Fruit fly (Drosophila melanogaster): Measurements from ENCODE around the gene VhaAC45RP.

The VhaAC45RP gene

DNA sequence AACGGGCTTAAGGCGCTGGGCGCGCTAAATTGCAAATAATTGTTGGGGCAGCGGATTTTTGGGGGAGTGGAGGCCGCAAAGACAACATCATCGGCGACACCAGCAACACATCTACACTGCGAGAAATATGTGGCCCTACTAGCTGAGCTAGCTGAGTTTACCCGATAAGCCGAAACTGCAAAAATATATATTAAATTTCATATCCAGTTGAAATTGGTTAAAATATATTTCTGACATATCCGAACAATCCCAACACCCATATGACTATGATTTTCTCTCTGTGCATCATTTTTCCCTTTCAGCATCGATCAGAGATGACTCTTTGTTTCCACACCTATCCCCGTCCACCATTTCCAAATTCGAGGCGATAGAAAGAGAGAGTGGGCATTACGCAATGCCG is 23.6 kb upstream of the VhaAC45RP start:
- TF ChIP-seq Pif1A (GFP tag; optimal IDR thresholded peaks at IDR 0.05) (peak; percentile 67), gl (tag; optimal IDR thresholded peaks at IDR 0.05) (peak; percentile 35), CG34367 (tag; optimal IDR thresholded peaks at IDR 0.05) (peak; percentile 41), fd96Ca (GFP tag; IDR thresholded peaks at IDR 0.05) (peak; percentile 58; the same call in 1 of the 3 replicates), CG14655 (GFP tag; optimal IDR thresholded peaks at IDR 0.05) (peak; percentile 37), D1 (tag; optimal IDR thresholded peaks at IDR 0.05) (no peak), CG9948 (tag; optimal IDR thresholded peaks at IDR 0.05) (peak; percentile 62), CG13204 (GFP tag; optimal IDR thresholded peaks at IDR 0.05) (no peak), CG8159 (tag; optimal IDR thresholded peaks at IDR 0.05) (peak; percentile 69), CG8301 (tag; optimal IDR thresholded peaks at IDR 0.05) (peak; percentile 31), rn (GFP tag; IDR thresholded peaks at IDR 0.05) (no peak), Pif1B (GFP tag; optimal IDR thresholded peaks at IDR 0.05) (peak; percentile 51), CG10348 (GFP tag; IDR thresholded peaks at IDR 0.05) (no peak), Ets98B (GFP tag; IDR thresholded peaks at IDR 0.05) (peak; percentile 29; the same call in 1 of the 2 replicates), EcR (GFP tag; optimal IDR thresholded peaks at IDR 0.05) (no peak), CG4496 (GFP tag; IDR thresholded peaks at IDR 0.05) (peak; percentile 59; the same call in 2 of the 3 replicates), CG32121 (GFP tag; IDR thresholded peaks at IDR 0.05) (peak; percentile 35; the same call in 1 of the 2 replicates), CG15710 (tag; optimal IDR thresholded peaks at IDR 0.05) (peak; percentile 59), CG17806 (tag; optimal IDR thresholded peaks at IDR 0.05) (peak; percentile 67), CG12605 (GFP tag; IDR thresholded peaks at IDR 0.05) (no peak), Snoo (tag; optimal IDR thresholded peaks at IDR 0.05) (peak; percentile 65)

DNA sequence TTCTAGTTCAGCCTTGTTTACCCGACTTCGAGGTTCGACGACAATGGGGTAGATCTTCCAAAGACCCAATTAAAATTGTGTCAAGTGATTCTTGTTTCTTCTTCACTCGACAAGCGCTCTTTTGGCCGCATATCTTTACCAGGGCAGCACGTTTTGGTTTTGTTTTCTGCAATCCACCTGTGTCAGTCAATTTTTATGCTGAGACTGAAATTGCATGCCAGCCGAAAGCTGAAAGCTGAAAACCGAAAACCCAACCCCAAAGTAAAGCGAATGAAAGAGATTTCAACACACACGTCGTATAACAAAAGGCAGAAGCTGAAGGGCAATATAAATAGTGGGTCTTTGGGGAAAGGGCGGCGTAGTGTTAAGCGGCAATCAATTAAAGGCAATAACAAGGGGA is 23.2 kb upstream of the VhaAC45RP start:
- TF ChIP-seq CG13204 (GFP tag; optimal IDR thresholded peaks at IDR 0.05) (no peak), EcR (GFP tag; optimal IDR thresholded peaks at IDR 0.05) (no peak), CG8301 (tag; optimal IDR thresholded peaks at IDR 0.05) (no peak), rn (GFP tag; IDR thresholded peaks at IDR 0.05) (no peak), CG15710 (tag; optimal IDR thresholded peaks at IDR 0.05) (no peak), CG9948 (tag; optimal IDR thresholded peaks at IDR 0.05) (no peak), CG4496 (GFP tag; IDR thresholded peaks at IDR 0.05) (no peak), CG34367 (tag; optimal IDR thresholded peaks at IDR 0.05) (no peak), Ets98B (GFP tag; IDR thresholded peaks at IDR 0.05) (no peak), fd96Ca (GFP tag; IDR thresholded peaks at IDR 0.05) (no peak)

DNA sequence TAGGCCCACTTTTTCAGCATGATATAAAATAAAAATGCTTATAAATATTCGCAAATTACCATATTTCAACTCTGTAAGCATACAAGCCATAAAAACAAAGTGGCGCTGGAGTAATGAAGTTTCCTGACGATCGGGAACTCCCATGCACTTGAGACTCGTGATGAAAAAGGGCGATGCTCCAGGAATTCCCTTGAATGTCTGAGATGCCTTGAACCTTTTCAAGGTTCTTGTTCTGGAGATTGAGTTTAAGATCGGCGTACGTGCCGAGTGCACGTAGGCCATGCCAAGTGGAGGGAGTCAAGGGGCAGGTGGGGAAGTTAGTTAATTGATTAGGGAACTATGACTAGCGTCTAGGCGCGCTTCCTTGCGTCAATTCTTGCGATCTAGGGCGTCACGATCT is 17.7 kb upstream of the VhaAC45RP start:
- TF ChIP-seq gl (tag; optimal IDR thresholded peaks at IDR 0.05) (no peak), Pif1A (GFP tag; optimal IDR thresholded peaks at IDR 0.05) (no peak), CG14655 (GFP tag; optimal IDR thresholded peaks at IDR 0.05) (no peak), CG12605 (GFP tag; IDR thresholded peaks at IDR 0.05) (no peak), EcR (GFP tag; optimal IDR thresholded peaks at IDR 0.05) (peak; percentile 90)

DNA sequence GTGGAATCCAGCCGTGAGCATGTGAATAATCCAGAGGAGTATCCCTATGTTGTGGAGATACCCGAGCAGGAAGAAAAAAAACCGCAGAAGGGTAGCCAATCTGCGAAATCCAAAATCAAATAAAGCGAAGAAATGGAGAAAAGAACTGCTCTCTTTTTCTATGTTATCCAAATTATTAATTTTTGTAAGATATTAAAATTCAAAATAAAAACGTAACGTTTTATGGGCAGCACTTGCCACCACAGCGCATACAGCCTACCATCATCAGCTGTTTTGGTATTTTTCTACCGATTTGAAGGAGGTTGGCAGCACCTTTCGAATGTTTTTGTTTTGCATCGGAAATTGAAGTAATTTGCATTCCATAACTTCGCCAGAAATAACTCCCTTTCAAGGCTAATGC is 13.7 kb upstream of the VhaAC45RP start, which contains the start of gene Bet5:
Gene Bet5 (plus strand): TSS at position 299 of the 400 bp plus-strand sequence.
- TF ChIP-seq CG14655 (GFP tag; optimal IDR thresholded peaks at IDR 0.05), result no peak
- no peak for TF ChIP-seq Snoo (tag; optimal IDR thresholded peaks at IDR 0.05)
- no peak for TF ChIP-seq CG12605 (GFP tag; IDR thresholded peaks at IDR 0.05)
- no peak for TF ChIP-seq gl (tag; optimal IDR thresholded peaks at IDR 0.05)
- TF ChIP-seq CG4496 (GFP tag; IDR thresholded peaks at IDR 0.05), result no peak
- no peak for TF ChIP-seq CG10348 (GFP tag; IDR thresholded peaks at IDR 0.05)
- no peak for TF ChIP-seq CG8301 (tag; optimal IDR thresholded peaks at IDR 0.05)
- TF ChIP-seq Pif1B (GFP tag; optimal IDR thresholded peaks at IDR 0.05), result no peak
- TF ChIP-seq CG15710 (tag; optimal IDR thresholded peaks at IDR 0.05), result no peak
- no peak for TF ChIP-seq fd96Ca (GFP tag; IDR thresholded peaks at IDR 0.05)
- TF ChIP-seq EcR (GFP tag; optimal IDR thresholded peaks at IDR 0.05), result no peak
- no peak for TF ChIP-seq CG34367 (tag; optimal IDR thresholded peaks at IDR 0.05)
- TF ChIP-seq CG8159 (tag; optimal IDR thresholded peaks at IDR 0.05), result no peak
- TF ChIP-seq CG9948 (tag; optimal IDR thresholded peaks at IDR 0.05), result no peak
- no peak for TF ChIP-seq CG17806 (tag; optimal IDR thresholded peaks at IDR 0.05)
- no peak for TF ChIP-seq D1 (tag; optimal IDR thresholded peaks at IDR 0.05)
- no peak for TF ChIP-seq Pif1A (GFP tag; optimal IDR thresholded peaks at IDR 0.05)

DNA sequence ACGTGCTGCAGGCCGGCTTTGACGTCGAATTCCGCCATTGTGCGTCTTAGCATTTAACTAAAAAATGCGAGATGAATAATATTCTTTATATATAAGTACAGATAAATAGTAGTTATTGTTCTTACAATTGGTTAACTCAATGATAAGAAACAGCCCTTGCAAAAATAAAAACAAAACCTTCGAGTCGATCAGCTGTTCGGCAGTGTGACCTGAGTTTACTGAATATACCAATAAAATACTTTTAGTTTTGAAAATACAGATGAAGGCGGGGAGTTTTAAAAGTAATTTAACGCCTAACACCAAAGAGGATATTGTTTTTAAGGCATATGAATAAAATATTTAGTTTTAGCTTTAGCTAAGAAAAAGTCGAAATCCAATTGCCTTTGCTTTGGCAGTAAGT is 11.3 kb upstream of the VhaAC45RP start, which contains the start of the genes CG1983 and CG15530:
Gene CG1983 (minus strand): TSS at position 207 of the 400 bp plus-strand sequence.
Gene CG15530 (plus strand): TSS at position 384 of the 400 bp plus-strand sequence.
- no peak for TF ChIP-seq CG15710 (tag; optimal IDR thresholded peaks at IDR 0.05)
- TF ChIP-seq CG10348 (GFP tag; IDR thresholded peaks at IDR 0.05), result no peak
- no peak for TF ChIP-seq Pif1A (GFP tag; optimal IDR thresholded peaks at IDR 0.05)
- TF ChIP-seq Snoo (tag; optimal IDR thresholded peaks at IDR 0.05), result no peak
- TF ChIP-seq CG32121 (GFP tag; IDR thresholded peaks at IDR 0.05), result no peak
- TF ChIP-seq gl (tag; optimal IDR thresholded peaks at IDR 0.05), result no peak
- no peak for TF ChIP-seq CG9948 (tag; optimal IDR thresholded peaks at IDR 0.05)

DNA sequence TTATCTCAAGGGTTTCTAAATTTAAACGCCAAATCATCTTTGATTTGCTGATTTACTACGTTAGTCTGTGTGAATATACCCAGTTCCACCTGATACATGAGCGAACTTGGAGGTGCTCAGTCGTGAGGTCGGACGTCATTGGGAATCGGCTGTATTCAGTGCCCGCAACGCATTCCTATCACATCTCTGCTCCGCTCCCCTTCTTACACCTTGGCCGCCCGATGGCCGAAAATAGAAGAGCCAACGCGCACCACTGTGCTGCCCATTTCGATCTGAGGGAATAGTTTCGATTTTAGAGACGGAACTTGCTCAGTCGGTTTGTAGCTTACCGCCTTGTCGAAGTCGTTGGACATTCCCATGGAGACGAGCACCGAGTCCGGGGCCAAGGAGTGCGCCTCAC is 10.1 kb upstream of the VhaAC45RP start:
- TF ChIP-seq CG13204 (GFP tag; optimal IDR thresholded peaks at IDR 0.05), result no peak
- no peak for TF ChIP-seq CG10348 (GFP tag; IDR thresholded peaks at IDR 0.05)
- no peak for TF ChIP-seq Snoo (tag; optimal IDR thresholded peaks at IDR 0.05)
- TF ChIP-seq EcR (GFP tag; optimal IDR thresholded peaks at IDR 0.05), result no peak
- TF ChIP-seq CG15710 (tag; optimal IDR thresholded peaks at IDR 0.05), result no peak
- no peak for TF ChIP-seq D1 (tag; optimal IDR thresholded peaks at IDR 0.05)
- no peak for TF ChIP-seq gl (tag; optimal IDR thresholded peaks at IDR 0.05)
- TF ChIP-seq CG12605 (GFP tag; IDR thresholded peaks at IDR 0.05), result no peak
- TF ChIP-seq Pif1A (GFP tag; optimal IDR thresholded peaks at IDR 0.05), result no peak
- TF ChIP-seq Ets98B (GFP tag; IDR thresholded peaks at IDR 0.05), result no peak
- TF ChIP-seq CG4496 (GFP tag; IDR thresholded peaks at IDR 0.05), result no peak
- TF ChIP-seq CG8301 (tag; optimal IDR thresholded peaks at IDR 0.05), result no peak
- TF ChIP-seq CG8159 (tag; optimal IDR thresholded peaks at IDR 0.05), result no peak
- TF ChIP-seq rn (GFP tag; IDR thresholded peaks at IDR 0.05), result no peak
- no peak for TF ChIP-seq CG32121 (GFP tag; IDR thresholded peaks at IDR 0.05)
- TF ChIP-seq Pif1B (GFP tag; optimal IDR thresholded peaks at IDR 0.05), result no peak
- no peak for TF ChIP-seq CG34367 (tag; optimal IDR thresholded peaks at IDR 0.05)
- no peak for TF ChIP-seq fd96Ca (GFP tag; IDR thresholded peaks at IDR 0.05)
- TF ChIP-seq CG17806 (tag; optimal IDR thresholded peaks at IDR 0.05), result no peak
- TF ChIP-seq CG14655 (GFP tag; optimal IDR thresholded peaks at IDR 0.05), result no peak

Data from whole organism, pupa.